Fruit fly (Drosophila melanogaster) S2 (cell line): ENCODE measurements around the gene CG32137.

Experiments
- CG8478 ChIP-seq: fragments of >200 bp; optimal IDR thresholded peaks from 2 replicates; lab custom pipeline; 2018
- CTCF ChIP-seq, 2 experiments: fragments of >200 bp; optimal IDR thresholded peaks; 2 replicates each; lab custom pipeline; 2018

DNA sequence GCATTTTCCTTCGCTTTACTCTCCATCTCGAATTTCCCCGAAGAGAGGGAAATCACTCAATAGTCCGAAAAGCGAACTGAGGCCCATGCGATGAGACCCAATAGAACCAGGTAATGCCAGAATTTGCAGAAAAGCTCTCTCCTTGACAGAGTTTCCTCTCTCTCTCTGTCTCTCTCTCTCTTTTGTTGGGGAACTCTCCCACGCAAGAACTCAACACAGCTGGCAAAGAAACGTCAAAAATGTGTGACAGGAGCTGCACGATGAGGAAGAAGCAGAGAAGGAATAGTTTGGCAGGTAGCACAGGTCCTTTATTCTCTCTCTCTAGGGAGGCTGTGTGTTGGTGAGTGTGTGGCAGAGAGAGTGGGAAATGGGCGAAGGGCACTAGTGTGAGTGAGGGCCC is 34.6 kb upstream of the CG32137 start:
- TF ChIP-seq CTCF (optimal IDR thresholded peaks at IDR 0.05; lab: Kevin White, UChicago), result no peak
- no peak for TF ChIP-seq CG8478 (lab: Kevin White, UChicago)
